Worm (Caenorhabditis elegans): ENCODE results near the gene T25B9.9.

ce11 chrIV:10821672-10822304 lies 52.3 kb downstream of the T25B9.9 start:
- no peak for TF ChIP-seq ceh-9 (tag; optimal IDR thresholded peaks at IDR 0.05)
- TF ChIP-seq nhr-12 (tag; optimal IDR thresholded peaks at IDR 0.05) = no peak
- peak; percentile 15 for TF ChIP-seq R02D3.7 (tag; optimal IDR thresholded peaks at IDR 0.05)

All from whole organism, L3 larva.